Fruit fly (Drosophila melanogaster): Measurements from ENCODE around the gene Taf6.

Gene Taf6

dm6 chr3L:19632766-19633632 lies 34.1 kb downstream of the Taf6 start (continued):
- TF ChIP-seq CG8319 (GFP tag; optimal IDR thresholded peaks at IDR 0.05) (peak; percentile 93), CG11762 (GFP tag; optimal IDR thresholded peaks at IDR 0.05; ENCODE audit: insufficient read depth) (peak; percentile 19), vri (GFP tag; optimal IDR thresholded peaks at IDR 0.05) (peak; percentile 54), CG1621 (tag; optimal IDR thresholded peaks at IDR 0.05) (peak; percentile 14), ss (GFP tag; optimal IDR thresholded peaks at IDR 0.05) (no peak), CG8632 (GFP tag; optimal IDR thresholded peaks at IDR 0.05) (peak; percentile 57), Lpt (GFP tag; optimal IDR thresholded peaks at IDR 0.05) (peak; percentile 51), svp (GFP tag) (peak; percentile 82), Eip78C (GFP tag) (peak; percentile 93), esn (GFP tag; optimal IDR thresholded peaks at IDR 0.05) (peak; percentile 73), CG6792 (GFP tag; optimal IDR thresholded peaks at IDR 0.05) (peak; percentile 41), acj6 (GFP tag; optimal IDR thresholded peaks at IDR 0.05) (peak; percentile 58), salr (GFP tag; optimal IDR thresholded peaks at IDR 0.05) (peak in 1 of 2 experiments; percentile 8), CG9139 (GFP tag; optimal IDR thresholded peaks at IDR 0.05) (peak; percentile 4), Ets96B (tag; optimal IDR thresholded peaks at IDR 0.05) (peak; percentile 29), CG10669 (GFP tag; optimal IDR thresholded peaks at IDR 0.05) (no peak), Hr4 (GFP tag; optimal IDR thresholded peaks at IDR 0.05) (peak; percentile 85), CG10631 (GFP tag; optimal IDR thresholded peaks at IDR 0.05) (peak; percentile 38), achi (GFP tag; optimal IDR thresholded peaks at IDR 0.05) (peak; percentile 59), CG34406 (GFP tag; optimal IDR thresholded peaks at IDR 0.05) (peak; percentile 53), CG6276 (GFP tag; optimal IDR thresholded peaks at IDR 0.05) (peak; percentile 51), CG15336 (GFP tag; IDR thresholded peaks at IDR 0.05) (peak; percentile 78), Ets21C (GFP tag; optimal IDR thresholded peaks at IDR 0.05) (no peak), CG32006 (GFP tag; optimal IDR thresholded peaks at IDR 0.05) (no peak), fkh (GFP tag; optimal IDR thresholded peaks at IDR 0.05) (peak; percentile 58), CG11294 (GFP tag; IDR thresholded peaks at IDR 0.05) (peak; percentile 59), dsx (GFP tag; optimal IDR thresholded peaks at IDR 0.05; ENCODE audit: poor library complexity, severe bottlenecking) (no peak), Hr39 (GFP tag; optimal IDR thresholded peaks at IDR 0.05) (peak; percentile 65), lz (GFP tag; optimal IDR thresholded peaks at IDR 0.05) (peak; percentile 49), eg (GFP tag; IDR thresholded peaks at IDR 0.05) (peak; percentile 82; the same call in 2 of the 3 replicates), dac (GFP tag; optimal IDR thresholded peaks at IDR 0.05) (no peak), cyc (GFP tag; optimal IDR thresholded peaks at IDR 0.05) (peak; percentile 64), Eip93F (GFP tag; optimal IDR thresholded peaks at IDR 0.05) (peak; percentile 43), CG6854 (GFP tag; optimal IDR thresholded peaks at IDR 0.05) (peak; percentile 95), CG4318 (GFP tag; optimal IDR thresholded peaks at IDR 0.05) (peak; percentile 30), CG8119 (GFP tag; IDR thresholded peaks at IDR 0.05) (peak; percentile 70), Hr38 (GFP tag; optimal IDR thresholded peaks at IDR 0.05) (no peak), spab (GFP tag; optimal IDR thresholded peaks at IDR 0.05) (no peak)

DNA sequence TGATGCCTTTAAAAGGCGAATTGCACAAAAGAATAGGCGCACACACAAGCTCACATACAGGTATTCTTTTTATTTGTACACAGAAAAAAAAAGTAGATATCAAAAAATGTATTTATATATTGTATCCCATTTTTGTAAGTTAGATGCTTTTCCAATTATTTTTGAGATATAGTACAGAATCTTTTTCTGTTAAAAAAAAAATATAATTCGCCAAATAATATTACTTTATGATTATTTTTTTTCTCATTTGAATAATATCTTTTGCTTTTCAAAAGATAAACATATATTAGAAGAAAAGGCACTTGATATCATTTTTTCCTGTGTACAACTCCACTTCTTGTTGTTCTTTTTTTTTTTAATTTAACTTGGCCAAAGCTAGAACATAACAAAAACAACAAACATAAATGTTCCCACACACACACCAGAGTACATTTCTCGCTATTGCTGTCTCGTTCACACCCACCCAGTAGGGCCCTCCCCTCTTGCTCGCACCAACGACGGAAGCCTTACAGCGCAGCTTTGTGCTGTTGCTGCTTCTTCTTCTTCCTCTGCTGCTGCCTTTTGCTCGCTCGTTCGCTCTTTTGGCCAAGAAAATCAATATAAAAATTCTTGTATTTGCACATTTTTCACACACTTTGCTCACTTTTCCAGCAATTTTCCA lies 36.0 kb downstream of the Taf6 start:
- TF ChIP-seq Hr38 (GFP tag; optimal IDR thresholded peaks at IDR 0.05) (no peak), CG8632 (GFP tag; optimal IDR thresholded peaks at IDR 0.05) (peak; percentile 72), CG15336 (GFP tag; IDR thresholded peaks at IDR 0.05) (peak; percentile 91), CG7368 (GFP tag; optimal IDR thresholded peaks at IDR 0.05) (peak; percentile 61), Hr39 (GFP tag; optimal IDR thresholded peaks at IDR 0.05) (no peak), Sox14 (GFP tag; optimal IDR thresholded peaks at IDR 0.05) (peak; percentile 10), fd59A (GFP tag; optimal IDR thresholded peaks at IDR 0.05) (peak; percentile 33), Lpt (GFP tag; optimal IDR thresholded peaks at IDR 0.05) (peak; percentile 88), CG11294 (GFP tag; IDR thresholded peaks at IDR 0.05) (peak; percentile 59; the same call in 1 of the 2 replicates), CG11902 (GFP tag; optimal IDR thresholded peaks at IDR 0.05) (peak; percentile 16), CG4318 (GFP tag; optimal IDR thresholded peaks at IDR 0.05) (peak; percentile 54), vri (GFP tag; optimal IDR thresholded peaks at IDR 0.05) (no peak), acj6 (GFP tag; optimal IDR thresholded peaks at IDR 0.05) (peak; percentile 62), CG16779 (tag; optimal IDR thresholded peaks at IDR 0.05) (peak; percentile 39), Sox15 (GFP tag; optimal IDR thresholded peaks at IDR 0.05) (peak; percentile 21), CG9139 (GFP tag; optimal IDR thresholded peaks at IDR 0.05) (peak; percentile 68), Sox102F (GFP tag; optimal IDR thresholded peaks at IDR 0.05) (peak; percentile 11), Smox (GFP tag; optimal IDR thresholded peaks at IDR 0.05) (peak; percentile 45), Blimp-1 (GFP tag; optimal IDR thresholded peaks at IDR 0.05) (no peak), OdsH (GFP tag; optimal IDR thresholded peaks at IDR 0.05) (peak; percentile 63)
